Fruit fly (Drosophila melanogaster): ENCODE data around the gene CG7542.

DNA sequence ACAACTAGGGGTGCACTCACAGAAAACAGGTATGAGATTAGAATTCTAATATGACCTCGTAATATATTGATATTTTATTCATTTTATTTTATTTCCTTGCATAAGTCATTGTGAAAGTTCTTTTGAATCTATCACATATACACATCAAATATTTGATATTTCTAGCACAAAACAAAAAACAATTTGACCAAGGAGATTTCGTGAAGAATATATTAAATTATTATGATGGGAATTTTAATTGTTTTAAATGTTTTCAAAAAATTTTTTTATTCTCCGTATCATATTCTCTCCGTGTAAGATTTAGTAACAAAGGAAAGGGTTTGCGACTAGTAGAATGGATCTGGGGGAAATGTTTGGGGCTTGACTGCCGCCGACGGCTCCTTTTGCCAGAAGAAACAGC is 28.8 kb downstream of the CG7542 start:
- TF ChIP-seq EcR (GFP tag; optimal IDR thresholded peaks at IDR 0.05) (no peak), pan (optimal IDR thresholded peaks at IDR 0.05) (no peak), CG8478 (optimal IDR thresholded peaks at IDR 0.05) (no peak), psq (optimal IDR thresholded peaks at IDR 0.05) (no peak)
